Worm (Caenorhabditis elegans) whole organism, early embryonic: ENCODE results near the gene srz-10.
"Not testable (repeated sequence)": the region's sequence is repeated elsewhere in the genome, so short reads cannot be mapped to it uniquely, and the experiment has no call there.

ENCODE experiments used
- B0310.2 ChIP-seq: sonication (generic microtip); optimal IDR thresholded peaks from 2 replicates; lab custom pipeline; 2016; ENCODE audit warnings: mild to moderate bottlenecking, missing genetic modification characterization, missing compliant biosample characterization
- F13C5.2 ChIP-seq: sonication (generic microtip); optimal IDR thresholded peaks from 2 replicates; lab custom pipeline; 2017; ENCODE audit warnings: mild to moderate bottlenecking, missing genetic modification characterization, inconsistent platforms, missing compliant biosample characterization
- ama-1 ChIP-seq: fragments of 150-350 bp; optimal IDR thresholded peaks from 2 replicates; lab custom pipeline; 2014
- ceh-36 ChIP-seq: sonication (generic microtip); optimal IDR thresholded peaks from 2 replicates; lab custom pipeline; 2016; ENCODE audit warnings: missing genetic modification characterization, inconsistent platforms, missing compliant biosample characterization
- ets-7 ChIP-seq: sonication (generic microtip); optimal IDR thresholded peaks from 2 replicates; lab custom pipeline; 2016; ENCODE audit warnings: missing genotype, missing genetic modification characterization, missing compliant biosample characterization
- flt-1 ChIP-seq: fragments of 200-800 bp; sonication (Bioruptor generic); IDR thresholded peaks from 2 replicates; pipeline ENCODE4 v1.3.6; 2022; ENCODE audit warnings: missing genetic modification characterization, missing compliant biosample characterization
- hmbx-1 ChIP-seq: sonication (generic microtip); optimal IDR thresholded peaks from 2 replicates; lab custom pipeline; 2016; ENCODE audit warnings: mild to moderate bottlenecking, missing genetic modification characterization, missing compliant biosample characterization
- hnd-1 ChIP-seq: sonication (generic microtip); optimal IDR thresholded peaks from 2 replicates; lab custom pipeline; 2016; ENCODE audit warnings: missing genetic modification characterization, missing compliant biosample characterization
- scrt-1 ChIP-seq: fragments of 200-800 bp; sonication (Bioruptor generic); IDR thresholded peaks from 2 replicates; pipeline ENCODE4 v1.3.6; 2022; ENCODE audit warnings: missing genetic modification characterization, missing compliant biosample characterization
- sea-1 ChIP-seq: fragments of 200-800 bp; sonication (Bioruptor generic); conservative IDR thresholded peaks from 2 replicates; pipeline ENCODE4 v1.3.6; 2022; ENCODE audit warnings: missing genetic modification characterization, missing compliant biosample characterization
- tbx-11 ChIP-seq: fragments of 200-800 bp; sonication (Bioruptor generic); IDR thresholded peaks from 2 replicates; pipeline ENCODE4 v1.3.6; 2022; ENCODE audit warnings: missing genetic modification characterization, missing compliant biosample characterization
- tbx-37 ChIP-seq: fragments of 200-800 bp; sonication (Bioruptor generic); conservative IDR thresholded peaks from 2 replicates; pipeline ENCODE4 v1.3.6; 2022; ENCODE audit warnings: missing genetic modification reagents, missing genetic modification characterization, missing compliant biosample characterization
- tra-4 ChIP-seq: sonication (generic microtip); optimal IDR thresholded peaks from 2 replicates; lab custom pipeline; 2017; ENCODE audit warnings: missing genetic modification characterization, missing compliant biosample characterization

The srz-10 gene

DNA sequence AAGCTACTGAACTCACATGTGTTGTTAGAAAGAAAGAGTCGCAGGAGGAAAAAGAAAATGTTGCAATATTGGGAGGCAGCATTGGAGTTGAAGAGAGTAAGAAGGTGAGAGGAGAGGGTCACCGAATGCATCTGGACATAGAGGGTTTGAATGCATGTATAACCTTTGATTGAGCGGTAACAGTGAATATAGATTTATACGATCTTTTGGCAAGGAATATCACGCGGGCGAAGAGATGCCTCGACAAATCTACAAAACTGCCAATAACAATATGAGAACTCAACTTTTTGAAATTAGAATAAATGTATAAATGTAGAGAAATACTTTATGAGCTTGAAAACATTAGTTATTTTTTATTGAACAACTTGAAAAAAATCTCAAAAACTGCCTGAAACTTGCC is 46.6 kb downstream of the srz-10 start, which contains the start of gene M01B2.10:
M01B2.10 (minus strand) TSS at position 101 of the 400 bp plus-strand sequence.
- not testable (repeated sequence) for TF ChIP-seq tbx-37, scrt-1, tbx-11 (GFP tag; lab: Robert Waterston, UW)

DNA sequence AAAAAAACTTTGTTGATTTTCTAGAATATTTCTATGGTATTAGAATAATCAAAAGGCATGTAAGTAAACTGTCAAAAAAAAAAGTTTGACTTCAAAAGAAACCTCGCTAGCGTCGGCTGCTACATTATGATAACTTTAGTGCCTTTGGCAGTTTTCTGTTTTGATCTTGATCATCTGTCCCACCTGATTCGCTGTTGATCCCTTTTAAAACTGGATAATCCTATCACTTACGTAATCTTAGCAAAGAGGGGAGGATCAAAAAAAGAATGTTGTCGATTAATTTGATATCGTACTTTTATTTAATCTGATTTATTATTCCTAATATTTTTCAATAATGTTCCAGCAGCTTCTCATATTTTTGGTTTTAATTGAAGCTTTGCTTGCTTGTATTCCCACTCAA is 49.0 kb downstream of the srz-10 start, which contains the start of gene M01B2.8:
M01B2.8 (plus strand) TSS at position 301 of the 400 bp plus-strand sequence.
- TF ChIP-seq ets-7 (tag; lab: Kevin White, UChicago) (no peak), ama-1 (lab: Kevin White, UChicago) (no peak), hmbx-1 (tag; lab: Kevin White, UChicago) (no peak), sea-1 (GFP tag; lab: Robert Waterston, UW) (no peak), ceh-36 (tag; lab: Kevin White, UChicago) (no peak), tbx-37 (GFP tag; lab: Robert Waterston, UW) (no peak)

DNA sequence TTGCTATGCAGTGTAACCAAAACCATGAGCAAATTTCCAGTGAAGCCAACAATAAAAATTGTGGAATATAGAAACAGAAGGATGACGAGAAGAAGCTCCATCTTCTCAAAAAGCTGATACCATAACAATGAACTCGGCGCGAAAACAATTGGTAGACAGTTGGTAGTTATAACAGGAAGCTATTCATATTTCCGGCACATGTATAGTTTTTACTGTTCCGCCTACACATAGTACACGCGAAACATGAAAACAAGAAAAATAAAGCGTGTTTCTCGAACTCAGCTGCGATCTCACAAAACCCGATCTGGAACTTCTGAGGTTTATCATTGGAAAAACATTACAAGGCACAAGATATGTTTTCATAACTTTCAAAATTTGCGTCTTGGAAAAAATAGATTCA is 49.8 kb downstream of the srz-10 start, which contains the start of gene srsx-37:
srsx-37 (minus strand) TSS at position 101 of the 400 bp plus-strand sequence.
- no peak for TF ChIP-seq B0310.2 (tag; lab: Kevin White, UChicago)
- no peak for TF ChIP-seq tra-4
- TF ChIP-seq flt-1 (GFP tag; lab: Robert Waterston, UW): no peak
- TF ChIP-seq F13C5.2 (tag; lab: Kevin White, UChicago): no peak
- TF ChIP-seq hnd-1 (tag; lab: Kevin White, UChicago): no peak
